Fruit fly (Drosophila melanogaster): ENCODE data around the gene Spp.

Gene Spp

dm6 chr2L:530245-530644 lies 14.2 kb downstream of the Spp start (continued):
- TF ChIP-seq dysf (GFP tag; IDR thresholded peaks at IDR 0.05) (peak; percentile 34; the same call in 1 of the 3 replicates), CG32532 (GFP tag; IDR thresholded peaks at IDR 0.05) (peak; percentile 41; the same call in 1 of the 2 replicates), CG1024 (GFP tag; IDR thresholded peaks at IDR 0.05) (no peak), slbo (GFP tag; IDR thresholded peaks at IDR 0.05) (peak; percentile 44; the same call in 1 of the 2 replicates), CG32772 (GFP tag; IDR thresholded peaks at IDR 0.05) (0 out of 2 replicates have a peak, but pooled peaks have one; percentile 8), CG7745 (tag; optimal IDR thresholded peaks at IDR 0.05) (no peak), Oli (tag; optimal IDR thresholded peaks at IDR 0.05) (peak; percentile 4), ato (GFP tag; IDR thresholded peaks at IDR 0.05; ENCODE audit: partially characterized antibody) (no peak), CG1602 (GFP tag; optimal IDR thresholded peaks at IDR 0.05) (peak; percentile 4), CG10979 (tag; optimal IDR thresholded peaks at IDR 0.05) (peak; percentile 14), bsh (GFP tag; optimal IDR thresholded peaks at IDR 0.05) (peak; percentile 26 to 41), CG30403 (GFP tag; optimal IDR thresholded peaks at IDR 0.05) (peak; percentile 11), Lhr (GFP tag; optimal IDR thresholded peaks at IDR 0.05) (no peak), CoRest (tag; optimal IDR thresholded peaks at IDR 0.05) (peak; percentile 10), CG33557 (GFP tag; optimal IDR thresholded peaks at IDR 0.05) (no peak), Ptx1 (GFP tag; IDR thresholded peaks at IDR 0.05) (peak; percentile 46), CG12071 (GFP tag; optimal IDR thresholded peaks at IDR 0.05) (no peak), CG11504 (tag; optimal IDR thresholded peaks at IDR 0.05) (peak; percentile 36), NFAT (GFP tag; IDR thresholded peaks at IDR 0.05) (0 out of 2 replicates have a peak, but pooled peaks have one; percentile 10), z (GFP tag; IDR thresholded peaks at IDR 0.05) (no peak), sens (GFP tag) (peak; percentile 80), Awh (GFP tag; IDR thresholded peaks at IDR 0.05) (0 out of 2 replicates have a peak, but pooled peaks have one; percentile 19), CG9876 (GFP tag; optimal IDR thresholded peaks at IDR 0.05) (peak; percentile 18), stc (GFP tag; IDR thresholded peaks at IDR 0.05) (no peak), CG11093 (GFP tag; IDR thresholded peaks at IDR 0.05) (0 out of 3 replicates have a peak, but pooled peaks have one; percentile 24), pnt (GFP tag; optimal IDR thresholded peaks at IDR 0.05) (peak; percentile 18), CG1529 (GFP tag; optimal IDR thresholded peaks at IDR 0.05) (no peak), CG7271 (tag; optimal IDR thresholded peaks at IDR 0.05) (no peak), crc (GFP tag; optimal IDR thresholded peaks at IDR 0.05) (no peak), HLH4C (GFP tag; IDR thresholded peaks at IDR 0.05; ENCODE audit: partially characterized antibody) (no peak), vvl (GFP tag; IDR thresholded peaks at IDR 0.05) (0 out of 2 replicates have a peak, but pooled peaks have one; percentile 22), E2f2 (GFP tag; IDR thresholded peaks at IDR 0.05) (no peak), esg (GFP tag; conservative IDR thresholded peaks at IDR 0.05) (peak; percentile 34; the same call in 1 of the 2 replicates), btn (GFP tag; optimal IDR thresholded peaks at IDR 0.05) (no peak), CG6654 (GFP tag; optimal IDR thresholded peaks at IDR 0.05) (no peak), HLH3B (GFP tag; IDR thresholded peaks at IDR 0.05) (0 out of 2 replicates have a peak, but pooled peaks have one; percentile 4), unpg (GFP tag; optimal IDR thresholded peaks at IDR 0.05) (peak; percentile 17), Trl (optimal IDR thresholded peaks at IDR 0.05) (no peak), Trl (GFP tag; optimal IDR thresholded peaks at IDR 0.05) (peak; percentile 28), Hr3 (GFP tag; optimal IDR thresholded peaks at IDR 0.05) (peak; percentile 14), luna (GFP tag; optimal IDR thresholded peaks at IDR 0.05) (no peak), pzg (GFP tag; optimal IDR thresholded peaks at IDR 0.05) (no peak), Sox102F (GFP tag; optimal IDR thresholded peaks at IDR 0.05) (no peak), Ets65A (GFP tag) (peak; percentile 74), lbe (GFP tag; optimal IDR thresholded peaks at IDR 0.05) (peak; percentile 75), en (GFP tag; optimal IDR thresholded peaks at IDR 0.05) (no peak), pum (GFP tag; optimal IDR thresholded peaks at IDR 0.05) (peak; percentile 7), CG8478 (optimal IDR thresholded peaks at IDR 0.05) (no peak), CG18599 (GFP tag; optimal IDR thresholded peaks at IDR 0.05) (peak; percentile 45), Xrp1 (GFP tag; IDR thresholded peaks at IDR 0.05) (peak; percentile 48; the same call in 1 of the 2 replicates), dmrt99B (tag; optimal IDR thresholded peaks at IDR 0.05) (peak; percentile 35)

Measured in whole organism, embryonic.